Worm (Caenorhabditis elegans) whole organism, L4/young adult: Measurements from ENCODE around the gene C56C10.9.

Experiments used
- W03F9.2 ChIP-seq: fragments of 150-350 bp; optimal IDR thresholded peaks from 2 replicates; lab custom pipeline; 2014; ENCODE audit warnings: missing biosample characterization, missing genetic modification characterization
- dao-5 ChIP-seq: sonication (generic microtip); optimal IDR thresholded peaks from 2 replicates; lab custom pipeline; 2016; ENCODE audit warnings: missing genotype, missing genetic modification characterization, moderate library complexity, missing compliant biosample characterization
- him-1 ChIP-seq: sonication (generic microtip); optimal IDR thresholded peaks from 2 replicates; lab custom pipeline; 2016; ENCODE audit warnings: missing genotype, missing genetic modification reagents, missing genetic modification characterization, missing compliant biosample characterization

- TF ChIP-seq W03F9.2 (tag; lab: Kevin White, UChicago), result no peak
- no peak for TF ChIP-seq dao-5 (tag; lab: Kevin White, UChicago)
- TF ChIP-seq him-1 (tag; lab: Kevin White, UChicago), result no peak
Measured at ce11 chrII:6629775-6630174, 37.6 kb upstream of the C56C10.9 start.
